Fruit fly (Drosophila melanogaster): Measurements from ENCODE around the gene fzy.

The fzy gene

dm6 chr2L:16315027-16315426 is 4.3 kb downstream of the fzy start:
- TF ChIP-seq dl (GFP tag; optimal IDR thresholded peaks at IDR 0.05; ENCODE audit: insufficient read depth in 1 of 2, partially characterized antibody in 2 of 2) (peak; percentile 66 to 86), Hr83 (GFP tag; optimal IDR thresholded peaks at IDR 0.05; ENCODE audit: poor library complexity, severe bottlenecking) (no peak), dmrt93B (GFP tag; optimal IDR thresholded peaks at IDR 0.05) (no peak), Sp1 (GFP tag; optimal IDR thresholded peaks at IDR 0.05) (peak; percentile 28), Vsx2 (GFP tag; optimal IDR thresholded peaks at IDR 0.05; ENCODE audit: partially characterized antibody) (no peak), Rel (GFP tag; optimal IDR thresholded peaks at IDR 0.05) (no peak), Rel (tag; optimal IDR thresholded peaks at IDR 0.05) (peak; percentile 95), woc (GFP tag; optimal IDR thresholded peaks at IDR 0.05) (peak; percentile 0), h (GFP tag; optimal IDR thresholded peaks at IDR 0.05) (peak; percentile 31), lola (GFP tag; optimal IDR thresholded peaks at IDR 0.05) (no peak), N (GFP tag; optimal IDR thresholded peaks at IDR 0.05) (no peak), pan (optimal IDR thresholded peaks at IDR 0.05) (no peak), sv (GFP tag; optimal IDR thresholded peaks at IDR 0.05) (no peak), sage (GFP tag; optimal IDR thresholded peaks at IDR 0.05) (peak; percentile 29), CrebA (GFP tag; optimal IDR thresholded peaks at IDR 0.05; ENCODE audit: borderline replicate concordance) (no peak), Jra (GFP tag; optimal IDR thresholded peaks at IDR 0.05) (no peak), foxo (GFP tag; optimal IDR thresholded peaks at IDR 0.05) (peak in 1 of 2 experiments; percentile 23), fru (GFP tag; optimal IDR thresholded peaks at IDR 0.05) (peak; percentile 68), jim (GFP tag; optimal IDR thresholded peaks at IDR 0.05) (no peak), CG9705 (GFP tag; optimal IDR thresholded peaks at IDR 0.05) (peak; percentile 18), CG32264 (GFP tag; optimal IDR thresholded peaks at IDR 0.05) (no peak), tai (GFP tag; optimal IDR thresholded peaks at IDR 0.05) (no peak), rgr (GFP tag; optimal IDR thresholded peaks at IDR 0.05) (no peak), usp (GFP tag; optimal IDR thresholded peaks at IDR 0.05) (no peak), GATAd (GFP tag; optimal IDR thresholded peaks at IDR 0.05) (no peak), Hr78 (GFP tag; optimal IDR thresholded peaks at IDR 0.05) (no peak)

- no peak for TF ChIP-seq HLH106 (tag; optimal IDR thresholded peaks at IDR 0.05)
- no peak for TF ChIP-seq Myc (optimal IDR thresholded peaks at IDR 0.05)
- TF ChIP-seq Rel (GFP tag; optimal IDR thresholded peaks at IDR 0.05) = no peak
- TF ChIP-seq Rel (tag; optimal IDR thresholded peaks at IDR 0.05) = no peak
- TF ChIP-seq Hr78 (GFP tag; optimal IDR thresholded peaks at IDR 0.05) = no peak
- no peak for TF ChIP-seq lola (GFP tag; optimal IDR thresholded peaks at IDR 0.05)
- TF ChIP-seq dsf (GFP tag; optimal IDR thresholded peaks at IDR 0.05; ENCODE audit: borderline replicate concordance) = no peak
- no peak for TF ChIP-seq rgr (GFP tag; optimal IDR thresholded peaks at IDR 0.05)
- no peak for TF ChIP-seq foxo (GFP tag; optimal IDR thresholded peaks at IDR 0.05)
- no peak for TF ChIP-seq Dif (GFP tag; optimal IDR thresholded peaks at IDR 0.05; ENCODE audit: partially characterized antibody)
- TF ChIP-seq woc (GFP tag; optimal IDR thresholded peaks at IDR 0.05) = no peak
- no peak for TF ChIP-seq Abd-B (GFP tag; optimal IDR thresholded peaks at IDR 0.05)
- no peak for TF ChIP-seq dl (GFP tag; optimal IDR thresholded peaks at IDR 0.05; ENCODE audit: insufficient read depth in 1 of 2, partially characterized antibody in 2 of 2)
- no peak for TF ChIP-seq Jra (GFP tag; optimal IDR thresholded peaks at IDR 0.05)
- no peak for TF ChIP-seq tai (GFP tag; optimal IDR thresholded peaks at IDR 0.05)
- no peak for TF ChIP-seq pan (optimal IDR thresholded peaks at IDR 0.05)
- TF ChIP-seq CG9705 (GFP tag; optimal IDR thresholded peaks at IDR 0.05) = no peak
- TF ChIP-seq psq (GFP tag; optimal IDR thresholded peaks at IDR 0.05) = no peak
- no peak for TF ChIP-seq CG32264 (GFP tag; optimal IDR thresholded peaks at IDR 0.05)
- TF ChIP-seq Dfd (GFP tag; optimal IDR thresholded peaks at IDR 0.05) = no peak
- no peak for TF ChIP-seq GATAd (GFP tag; optimal IDR thresholded peaks at IDR 0.05)
These were observed 5.1 kb downstream of the fzy start for dm6 chr2L:16315844-16316243.

- TF ChIP-seq Rel (GFP tag; optimal IDR thresholded peaks at IDR 0.05) (no peak), Rel (tag; optimal IDR thresholded peaks at IDR 0.05) (peak; percentile 27), sv (GFP tag; optimal IDR thresholded peaks at IDR 0.05) (no peak)
These were observed 5.7 kb downstream of the fzy start for dm6 chr2L:16316410-16316809.

- TF ChIP-seq Mio (GFP tag; optimal IDR thresholded peaks at IDR 0.05) (no peak), foxo (GFP tag; optimal IDR thresholded peaks at IDR 0.05) (no peak), sv (GFP tag; optimal IDR thresholded peaks at IDR 0.05) (no peak), pan (optimal IDR thresholded peaks at IDR 0.05) (no peak), N (GFP tag; optimal IDR thresholded peaks at IDR 0.05) (no peak), fru (GFP tag; optimal IDR thresholded peaks at IDR 0.05) (no peak)
These were observed 6.4 kb downstream of the fzy start for dm6 chr2L:16317131-16317530.
